Worm (Caenorhabditis elegans) whole organism, young adult: ENCODE data around the gene C32D5.11.

ENCODE experiments used
- Y53F4B.3 ChIP-seq: fragments of 200-800 bp; sonication (Bioruptor generic); IDR thresholded peaks from 2 replicates; pipeline ENCODE4 v1.3.6; 2022; ENCODE audit warnings: missing genetic modification reagents, missing genetic modification characterization, missing compliant biosample characterization
- ceh-27 ChIP-seq: fragments of 200-800 bp; sonication (Bioruptor generic); optimal IDR thresholded peaks from 2 replicates; lab custom pipeline; 2018; ENCODE audit warnings: mild to moderate bottlenecking, missing genetic modification characterization, moderate library complexity, missing compliant biosample characterization
- chd-7 ChIP-seq: sonication (generic microtip); optimal IDR thresholded peaks from 2 replicates; lab custom pipeline; 2016; ENCODE audit warnings: mild to moderate bottlenecking, missing genetic modification characterization, moderate library complexity, missing compliant biosample characterization
- madf-3 ChIP-seq: fragments of 200-800 bp; sonication (Bioruptor generic); IDR thresholded peaks from 2 replicates; pipeline ENCODE4 v1.3.6; 2022; ENCODE audit warnings: missing genetic modification reagents, missing genetic modification characterization, missing compliant biosample characterization
- mcd-1 ChIP-seq: fragments of 200-800 bp; sonication (Bioruptor generic); IDR thresholded peaks from 2 replicates; pipeline ENCODE4 v1.3.6; 2022; ENCODE audit warnings: missing genetic modification reagents, missing genetic modification characterization, missing compliant biosample characterization
- nhr-27 ChIP-seq: fragments of 200-800 bp; sonication (Bioruptor generic); optimal IDR thresholded peaks from 2 replicates; lab custom pipeline; 2018; ENCODE audit warnings: mild to moderate bottlenecking, missing genetic modification characterization, moderate library complexity, missing compliant biosample characterization

DNA sequence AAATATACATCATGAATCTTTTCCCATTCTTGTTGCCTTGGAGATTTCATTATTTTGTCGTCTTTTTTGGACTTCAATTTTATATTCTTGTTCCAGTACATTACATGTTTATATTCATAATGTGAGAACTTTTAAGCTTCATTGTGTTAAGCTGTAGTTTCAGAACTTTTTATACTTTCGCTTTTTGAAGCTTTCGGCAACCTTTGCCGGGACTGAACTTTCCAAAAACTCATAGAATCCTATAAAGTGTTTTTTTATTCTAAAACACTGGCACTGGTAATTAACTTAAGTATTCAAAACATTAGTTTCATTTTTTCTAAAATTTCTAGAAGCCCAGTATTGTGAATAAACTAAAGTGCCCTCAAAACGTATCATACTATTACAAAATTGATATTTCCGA, 32.3 kb downstream of the C32D5.11 start, which contains the start of gene C32D5.4:
- TF ChIP-seq ceh-27 (GFP tag; lab: Kevin White, UChicago) (no peak), nhr-27 (tag; lab: Kevin White, UChicago) (no peak), mcd-1 (no peak), Y53F4B.3 (no peak), chd-7 (tag; lab: Kevin White, UChicago) (no peak), madf-3 (GFP tag; lab: Robert Waterston, UW) (no peak)
